Fruit fly (Drosophila melanogaster) whole organism, embryonic: Measurements from ENCODE around the gene CG12990.
A peak's percentile ranks its signal among the peaks of the same experiment; 100 is the strongest.

Source experiments
- CG10979 ChIP-seq: fragments of 200-800 bp; sonication (Bioruptor generic); optimal IDR thresholded peaks from 2 replicates; lab custom pipeline; 2018; ENCODE audit warnings: missing biosample characterization, mild to moderate bottlenecking, missing genetic modification characterization, moderate library complexity
- CG11504 ChIP-seq: fragments of 200-800 bp; sonication (Bioruptor generic); optimal IDR thresholded peaks from 3 replicates; lab custom pipeline; 2019; ENCODE audit warnings: missing biosample characterization, mild to moderate bottlenecking, missing genetic modification characterization, moderate library complexity
- CG13424 ChIP-seq: fragments of 200-800 bp; sonication (Bioruptor generic); optimal IDR thresholded peaks from 2 replicates; lab custom pipeline; 2019; ENCODE audit warnings: missing biosample characterization, mild to moderate bottlenecking, missing genetic modification characterization, moderate library complexity
- CG13894 ChIP-seq: fragments of 200-800 bp; sonication (Bioruptor generic); optimal IDR thresholded peaks from 3 replicates; lab custom pipeline; 2018; ENCODE audit warnings: missing biosample characterization, mild to moderate bottlenecking, missing genetic modification characterization, moderate library complexity
- CG1603 ChIP-seq: fragments of 200-800 bp; sonication (Bioruptor generic); optimal IDR thresholded peaks from 2 replicates; lab custom pipeline; 2019; ENCODE audit warnings: missing biosample characterization, mild to moderate bottlenecking, missing genetic modification characterization, moderate library complexity
- CG17385 ChIP-seq: fragments of 200-800 bp; sonication (Bioruptor generic); optimal IDR thresholded peaks from 3 replicates; lab custom pipeline; 2018; ENCODE audit warnings: missing biosample characterization, mild to moderate bottlenecking, missing genetic modification characterization
- CG18262 ChIP-seq: fragments of 200-800 bp; optimal IDR thresholded peaks from 3 replicates; lab custom pipeline; 2019; ENCODE audit warnings: missing biosample characterization, mild to moderate bottlenecking, missing genetic modification characterization, moderate library complexity
- CG2678 ChIP-seq: fragments of 200-800 bp; sonication (Bioruptor generic); optimal IDR thresholded peaks from 3 replicates; lab custom pipeline; 2019; ENCODE audit warnings: missing biosample characterization, mild to moderate bottlenecking, missing genetic modification characterization, moderate library complexity
- CG30403 ChIP-seq: fragments of 200-800 bp; sonication (Bioruptor generic); optimal IDR thresholded peaks from 3 replicates; lab custom pipeline; 2016; ENCODE audit warnings: missing biosample characterization, missing genetic modification characterization
- CG4424 ChIP-seq: fragments of 200-800 bp; sonication (Bioruptor generic); optimal IDR thresholded peaks from 3 replicates; lab custom pipeline; 2016; ENCODE audit warnings: missing biosample characterization, missing genetic modification characterization
- CG4854 ChIP-seq: fragments of 200-800 bp; sonication (Bioruptor generic); optimal IDR thresholded peaks from 2 replicates; lab custom pipeline; 2016; ENCODE audit warnings: missing biosample characterization, missing genetic modification characterization, inconsistent platforms
- CG6654 ChIP-seq: fragments of 200-800 bp; sonication (Bioruptor generic); optimal IDR thresholded peaks from 2 replicates; lab custom pipeline; 2017; ENCODE audit warnings: missing biosample characterization, mild to moderate bottlenecking, missing genetic modification characterization
- CG7786 ChIP-seq: fragments of 200-800 bp; sonication (Bioruptor generic); optimal IDR thresholded peaks from 2 replicates; lab custom pipeline; 2016; ENCODE audit warnings: missing biosample characterization, missing genetic modification characterization
- CG7839 ChIP-seq: fragments of 200-800 bp; sonication (Bioruptor generic); optimal IDR thresholded peaks from 3 replicates; lab custom pipeline; 2018; ENCODE audit warnings: missing biosample characterization, mild to moderate bottlenecking, missing genetic modification characterization, moderate library complexity
- CG8089 ChIP-seq: fragments of 200-800 bp; sonication (Bioruptor generic); optimal IDR thresholded peaks from 3 replicates; lab custom pipeline; 2016; ENCODE audit warnings: missing biosample characterization, missing genetic modification characterization
- CG8290 ChIP-seq, 3 experiments: fragments of 200-800 bp; sonication (Bioruptor generic); optimal IDR thresholded peaks; 2 replicates each; lab custom pipeline; 2016 to 2019; ENCODE audit warnings: missing biosample characterization in 3 of 3, missing genetic modification characterization in 3 of 3, mild to moderate bottlenecking in 2 of 3, moderate library complexity in 1 of 3
- CG8388 ChIP-seq: fragments of 200-800 bp; sonication (Bioruptor generic); optimal IDR thresholded peaks from 2 replicates; lab custom pipeline; 2019; ENCODE audit warnings: missing biosample characterization, mild to moderate bottlenecking, missing genetic modification characterization, moderate library complexity
- CG9727 ChIP-seq: fragments of 200-800 bp; sonication (Bioruptor generic); optimal IDR thresholded peaks from 3 replicates; lab custom pipeline; 2017; ENCODE audit warnings: missing biosample characterization, mild to moderate bottlenecking, missing genetic modification characterization
- CoRest ChIP-seq: fragments of 200-800 bp; sonication (Bioruptor generic); optimal IDR thresholded peaks from 3 replicates; lab custom pipeline; 2018; ENCODE audit warnings: missing biosample characterization, mild to moderate bottlenecking, missing genetic modification characterization, moderate library complexity
- Deaf1 ChIP-seq: fragments of 200-800 bp; optimal IDR thresholded peaks from 3 replicates; lab custom pipeline; 2019; ENCODE audit warnings: missing biosample characterization, mild to moderate bottlenecking, missing genetic modification characterization, moderate library complexity
- Drgx ChIP-seq: fragments of 200-800 bp; sonication (Bioruptor generic); IDR thresholded peaks from 2 replicates; pipeline ENCODE4 v1.3.6; 2022; ENCODE audit warnings: missing biosample characterization, missing genetic modification characterization
- Eip74EF ChIP-seq, 2 experiments: fragments of 200-800 bp in 1 of 2; fragments of >200 bp in 1 of 2; sonication (Bioruptor generic) in 1 of 2; optimal IDR thresholded peaks; 2 replicates each; lab custom pipeline; 2017 to 2019; ENCODE audit warnings: missing biosample characterization in 2 of 2, missing genetic modification characterization in 2 of 2, mild to moderate bottlenecking in 1 of 2, moderate library complexity in 1 of 2
- Ets97D ChIP-seq: fragments of 200-800 bp; sonication (Bioruptor generic); optimal IDR thresholded peaks from 3 replicates; lab custom pipeline; 2016; ENCODE audit warnings: missing biosample characterization, missing genetic modification characterization
- Hr51 ChIP-seq, 2 experiments: fragments of 200-800 bp; sonication (Bioruptor generic); optimal IDR thresholded peaks; 2 replicates in 1 of 2; 3 replicates in 1 of 2; lab custom pipeline; 2016 to 2018; ENCODE audit warnings: missing biosample characterization in 2 of 2, missing genetic modification characterization in 2 of 2, mild to moderate bottlenecking in 1 of 2, moderate library complexity in 1 of 2
- Hr78 ChIP-seq, 2 experiments: fragments of 200-800 bp in 1 of 2; fragments of >200 bp in 1 of 2; sonication (Bioruptor generic) in 1 of 2; optimal IDR thresholded peaks; 2 replicates each; lab custom pipeline; 2017 to 2019; ENCODE audit warnings: missing biosample characterization in 2 of 2, missing genetic modification characterization in 2 of 2, mild to moderate bottlenecking in 1 of 2, moderate library complexity in 1 of 2
- Lim3 ChIP-seq: fragments of 200-800 bp; sonication (Bioruptor generic); IDR thresholded peaks from 2 replicates; pipeline ENCODE4 v1.3.6; 2022; ENCODE audit warnings: missing biosample characterization, missing genetic modification characterization
- Max ChIP-seq: fragments of 200-800 bp; sonication (Bioruptor generic); optimal IDR thresholded peaks from 2 replicates; lab custom pipeline; 2016; ENCODE audit warnings: missing biosample characterization, mild to moderate bottlenecking, missing genetic modification characterization
- Nf-YB ChIP-seq: fragments of 200-800 bp; sonication (Bioruptor generic); optimal IDR thresholded peaks from 3 replicates; lab custom pipeline; 2019; ENCODE audit warnings: missing biosample characterization, mild to moderate bottlenecking, missing genetic modification characterization, moderate library complexity
- Oli ChIP-seq: fragments of 200-800 bp; sonication (Bioruptor generic); optimal IDR thresholded peaks from 2 replicates; lab custom pipeline; 2018; ENCODE audit warnings: missing biosample characterization, mild to moderate bottlenecking, missing genetic modification characterization, moderate library complexity
- Pdp1 ChIP-seq, 2 experiments: fragments of 200-800 bp; sonication (Bioruptor generic); optimal IDR thresholded peaks; 3 replicates each; lab custom pipeline; 2016; ENCODE audit warnings: missing biosample characterization in 2 of 2, missing genetic modification characterization in 2 of 2, mild to moderate bottlenecking in 1 of 2, moderate library complexity in 1 of 2
- Rfx ChIP-seq: fragments of 200-800 bp; sonication (Bioruptor generic); IDR thresholded peaks from 2 replicates; pipeline ENCODE4 v1.3.6; 2022; ENCODE audit warnings: missing biosample characterization, missing genetic modification characterization
- Sox100B ChIP-seq: fragments of 200-800 bp; sonication (Bioruptor generic); optimal IDR thresholded peaks from 3 replicates; lab custom pipeline; 2018; ENCODE audit warnings: missing biosample characterization, mild to moderate bottlenecking, missing genetic modification characterization
- Sox102F ChIP-seq: fragments of 200-800 bp; sonication (Bioruptor generic); optimal IDR thresholded peaks from 2 replicates; lab custom pipeline; 2018; ENCODE audit warnings: missing biosample characterization, mild to moderate bottlenecking, missing genetic modification characterization, moderate library complexity
- Sry-β ChIP-seq: fragments of 200-800 bp; sonication (Bioruptor generic); optimal IDR thresholded peaks from 2 replicates; lab custom pipeline; 2018; ENCODE audit warnings: missing biosample characterization, mild to moderate bottlenecking, missing genetic modification characterization, moderate library complexity
- Trl ChIP-seq, 3 experiments: fragments of >200 bp in 2 of 3; fragments of 200-800 bp in 1 of 3; sonication (Bioruptor generic) in 1 of 3; optimal IDR thresholded peaks; 2 replicates in 1 of 3; 3 replicates in 2 of 3; lab custom pipeline; 2016 to 2017; ENCODE audit warnings: missing biosample characterization in 1 of 3, missing genetic modification characterization in 1 of 3
- ac ChIP-seq: fragments of 200-800 bp; sonication (Bioruptor generic); optimal IDR thresholded peaks from 3 replicates; lab custom pipeline; 2017; ENCODE audit warnings: missing biosample characterization, mild to moderate bottlenecking, missing genetic modification characterization
- chinmo ChIP-seq: fragments of 200-800 bp; sonication (Bioruptor generic); IDR thresholded peaks from 4 replicates; pipeline ENCODE4 v1.3.6; 2022; ENCODE audit warnings: missing biosample characterization, missing genetic modification characterization; ENCODE audit not compliant: partially characterized antibody
- dmrt99B ChIP-seq: fragments of 200-800 bp; sonication (Bioruptor generic); optimal IDR thresholded peaks from 2 replicates; lab custom pipeline; 2018; ENCODE audit warnings: missing biosample characterization, mild to moderate bottlenecking, missing genetic modification characterization, moderate library complexity
- eve ChIP-seq, 2 experiments: fragments of >200 bp; optimal IDR thresholded peaks; 2 replicates each; lab custom pipeline; 2017; ENCODE audit warnings: missing biosample characterization in 2 of 2, missing genetic modification characterization in 2 of 2
- gem ChIP-seq: fragments of 200-800 bp; sonication (Bioruptor generic); optimal IDR thresholded peaks from 2 replicates; lab custom pipeline; 2019; ENCODE audit warnings: missing biosample characterization, mild to moderate bottlenecking, missing genetic modification characterization, moderate library complexity
- grau ChIP-seq: fragments of 200-800 bp; optimal IDR thresholded peaks from 3 replicates; lab custom pipeline; 2019; ENCODE audit warnings: missing biosample characterization, mild to moderate bottlenecking, missing genetic modification characterization, moderate library complexity
- nom ChIP-seq: fragments of 200-800 bp; sonication (Bioruptor generic); optimal IDR thresholded peaks from 2 replicates; lab custom pipeline; 2017; ENCODE audit warnings: missing biosample characterization, missing genetic modification characterization, mild to moderate bottlenecking, moderate library complexity, missing genetic modification reagents
- row ChIP-seq: fragments of 200-800 bp; sonication (Bioruptor generic); IDR thresholded peaks from 3 replicates; pipeline ENCODE4 v1.3.6; 2022; ENCODE audit warnings: missing biosample characterization, missing genetic modification characterization
- sens ChIP-seq: fragments of 200-800 bp; sonication (Bioruptor generic); peaks from one replicate; lab custom pipeline; 2016; ENCODE audit warnings: missing biosample characterization, missing genetic modification characterization
- vvl ChIP-seq: fragments of 200-800 bp; sonication (Bioruptor generic); IDR thresholded peaks from 2 replicates; pipeline ENCODE4 v1.3.6; 2022; ENCODE audit warnings: missing biosample characterization, missing genetic modification characterization

CG12990 gene

DNA sequence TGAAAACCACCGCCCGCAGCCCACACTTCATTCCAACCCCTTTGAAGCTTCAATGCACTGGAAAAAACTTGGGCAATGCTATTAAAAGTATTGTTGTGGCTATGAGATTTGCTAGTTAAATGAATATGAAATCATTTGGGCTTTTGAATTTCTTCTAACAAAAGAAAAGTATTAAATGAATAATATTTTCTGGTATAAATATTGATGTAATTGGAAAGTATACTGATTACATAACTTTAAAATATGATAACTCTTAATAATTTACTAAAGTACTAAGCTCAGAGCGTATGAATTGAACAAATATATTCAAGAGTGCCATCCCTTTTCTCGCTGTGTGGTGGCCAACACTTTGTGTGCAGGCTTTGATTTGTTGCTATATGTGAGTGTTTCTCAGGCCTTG, 21.0 kb upstream of the CG12990 start:
- peak; percentile 29 for TF ChIP-seq Sox102F
- no peak for TF ChIP-seq Max (GFP tag; lab: Kevin White, UChicago)
- no peak for TF ChIP-seq CG7786 (GFP tag; lab: Kevin White, UChicago)
- TF ChIP-seq CG30403 (GFP tag; lab: Kevin White, UChicago) = peak; percentile 15
- TF ChIP-seq row (GFP tag; lab: Robert Waterston, UW) = peak; percentile 35; the same call in 1 of the 3 replicates
- TF ChIP-seq eve (GFP tag; optimal IDR thresholded peaks at IDR 0.05; lab: Kevin White, UChicago) = peak in 1 of 2 experiments; percentile 52
- no peak for TF ChIP-seq Nf-YB (GFP tag; lab: Kevin White, UChicago)
- TF ChIP-seq Lim3 = no peak
- TF ChIP-seq Eip74EF (GFP tag; optimal IDR thresholded peaks at IDR 0.05; lab: Kevin White, UChicago) = no peak
- TF ChIP-seq CG13424 (tag; lab: Kevin White, UChicago) = peak; percentile 22
- TF ChIP-seq Drgx = 0 out of 2 replicates have a peak, but pooled peaks have one; percentile 43
- peak; percentile 37 for TF ChIP-seq gem (tag; lab: Kevin White, UChicago)
- no peak for TF ChIP-seq CG6654 (GFP tag; lab: Kevin White, UChicago)
- TF ChIP-seq CG11504 (tag; lab: Kevin White, UChicago) = peak; percentile 55
- TF ChIP-seq dmrt99B (tag; lab: Kevin White, UChicago) = peak; percentile 43
- TF ChIP-seq sens (GFP tag; lab: Kevin White, UChicago) = peak; percentile 12
- TF ChIP-seq Pdp1 (GFP tag; optimal IDR thresholded peaks at IDR 0.05; lab: Kevin White, UChicago) = peak in 1 of 2 experiments; percentile 8
- peak; percentile 5 for TF ChIP-seq CG10979 (tag; lab: Kevin White, UChicago)
- peak; percentile 32 for TF ChIP-seq CG2678 (tag; lab: Kevin White, UChicago)
- TF ChIP-seq CG8089 (GFP tag; lab: Kevin White, UChicago) = no peak
- TF ChIP-seq Sox100B (GFP tag; lab: Kevin White, UChicago) = peak; percentile 47
- peak; percentile 12 for TF ChIP-seq CoRest (tag; lab: Kevin White, UChicago)
- TF ChIP-seq Hr51 (GFP tag; optimal IDR thresholded peaks at IDR 0.05; lab: Kevin White, UChicago) = peak in 1 of 2 experiments; percentile 21
- peak; percentile 10 for TF ChIP-seq CG18262 (tag; lab: Kevin White, UChicago)
- peak; percentile 14 for TF ChIP-seq Oli
- TF ChIP-seq CG7839 (tag; lab: Kevin White, UChicago) = peak; percentile 9

DNA sequence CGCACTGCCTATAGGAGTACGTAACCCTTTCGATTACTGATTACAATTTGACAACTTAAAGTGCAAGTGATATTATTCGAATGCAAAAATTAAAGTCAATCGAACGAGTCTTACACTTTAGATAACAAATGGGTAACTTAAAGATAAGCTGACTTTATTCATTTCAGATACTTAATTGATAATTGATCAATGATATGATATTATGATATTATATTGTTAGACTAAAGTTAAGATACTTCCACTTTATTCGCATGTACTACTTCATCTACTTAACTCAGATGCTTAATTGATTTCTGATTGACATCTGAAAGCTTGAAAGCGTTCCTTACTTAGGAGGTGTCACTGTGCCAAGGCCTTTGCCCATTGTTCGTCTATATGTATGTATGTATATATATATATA, 14.5 kb upstream of the CG12990 start:
- peak; percentile 31 for TF ChIP-seq Sox100B (GFP tag; lab: Kevin White, UChicago)
- TF ChIP-seq CG11504 (tag; lab: Kevin White, UChicago) = peak; percentile 18
- no peak for TF ChIP-seq CG13894 (tag; lab: Kevin White, UChicago)
- peak; percentile 37; the same call in 1 of the 2 replicates for TF ChIP-seq Drgx
- peak; percentile 0 for TF ChIP-seq nom (GFP tag; lab: Kevin White, UChicago)
- peak; percentile 14 for TF ChIP-seq grau (tag; lab: Kevin White, UChicago)
- TF ChIP-seq CG8388 (GFP tag; lab: Kevin White, UChicago) = no peak
- peak; percentile 16 for TF ChIP-seq dmrt99B (tag; lab: Kevin White, UChicago)
- TF ChIP-seq, all 482 proteins: peak for 6

DNA sequence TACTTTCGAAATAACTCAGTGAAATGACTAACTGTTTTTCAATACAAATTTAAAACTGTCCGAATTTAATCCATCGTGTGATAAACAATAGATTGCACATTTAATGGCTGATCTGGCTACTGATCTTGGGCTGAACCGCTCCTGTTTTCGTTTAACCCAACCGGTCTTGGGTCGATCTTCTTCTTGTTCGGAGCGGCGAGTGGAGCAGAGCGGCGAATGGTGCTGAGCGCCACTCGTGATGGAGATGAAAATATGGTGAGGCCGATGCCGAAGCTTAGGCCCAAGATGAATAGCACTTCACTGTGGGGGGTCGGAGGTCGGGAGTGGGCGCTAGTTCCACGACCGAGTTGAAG, 11.8 kb upstream of the CG12990 start:
- TF ChIP-seq chinmo (GFP tag; lab: Robert Waterston, UW) (0 out of 4 replicates have a peak, but pooled peaks have one; percentile 35), CG17385 (peak; percentile 56), CG9727 (GFP tag; lab: Kevin White, UChicago) (peak; percentile 14), CG4424 (GFP tag; lab: Kevin White, UChicago) (no peak), Deaf1 (tag; lab: Kevin White, UChicago) (peak; percentile 31), CG4854 (GFP tag; lab: Kevin White, UChicago) (no peak), Ets97D (GFP tag; lab: Kevin White, UChicago) (no peak), Sry-β (GFP tag; lab: Kevin White, UChicago) (peak; percentile 50), ac (GFP tag; lab: Kevin White, UChicago) (no peak), Hr78 (GFP tag; optimal IDR thresholded peaks at IDR 0.05; lab: Kevin White, UChicago) (peak in 1 of 2 experiments; percentile 84), Rfx (GFP tag; lab: Robert Waterston, UW) (peak; percentile 4; the same call in 1 of the 2 replicates), CG1603 (tag; lab: Kevin White, UChicago) (peak; percentile 28), CG8290 (GFP tag; optimal IDR thresholded peaks at IDR 0.05; lab: Kevin White, UChicago) (no peak), CG8290 (tag; optimal IDR thresholded peaks at IDR 0.05; lab: Kevin White, UChicago) (peak in 1 of 2 experiments; percentile 44), Trl (optimal IDR thresholded peaks at IDR 0.05; lab: Kevin White, UChicago) (peak in 1 of 2 experiments; percentile 4), Trl (GFP tag; optimal IDR thresholded peaks at IDR 0.05; lab: Kevin White, UChicago) (no peak), vvl (no peak)
